Worm (Caenorhabditis elegans) whole organism, L1 larva: Measurements from ENCODE around the gene Y38H8A.4.

Experiments used
- C16A3.4 ChIP-seq: fragments of 150-350 bp; optimal IDR thresholded peaks from 2 replicates; lab custom pipeline; 2014; ENCODE audit warnings: missing biosample characterization, missing genetic modification characterization
- alr-1 ChIP-seq: fragments of 200-800 bp; sonication (Bioruptor generic); optimal IDR thresholded peaks from 2 replicates; lab custom pipeline; 2018; ENCODE audit warnings: borderline replicate concordance, mild to moderate bottlenecking, missing genetic modification characterization, missing compliant biosample characterization
- aly-2 ChIP-seq: fragments of 150-350 bp; optimal IDR thresholded peaks from 2 replicates; lab custom pipeline; 2014; ENCODE audit warnings: missing biosample characterization, missing genetic modification characterization
- ama-1 ChIP-seq: fragments of 150-350 bp; optimal IDR thresholded peaks from 2 replicates; lab custom pipeline; 2014
- blmp-1 ChIP-seq: fragments of 150-350 bp; optimal IDR thresholded peaks from 2 replicates; lab custom pipeline; 2014; ENCODE audit warnings: missing biosample characterization, missing genetic modification characterization
- ceh-63 ChIP-seq: fragments of 200-800 bp; sonication (Bioruptor generic); optimal IDR thresholded peaks from 2 replicates; lab custom pipeline; 2018; ENCODE audit warnings: mild to moderate bottlenecking, missing genetic modification characterization, missing compliant biosample characterization
- ceh-88 ChIP-seq: fragments of 200-800 bp; sonication (Bioruptor generic); IDR thresholded peaks from 2 replicates; pipeline ENCODE4 v1.3.6; 2022; ENCODE audit warnings: missing genetic modification characterization, missing compliant biosample characterization
- ces-1 ChIP-seq: fragments of 150-350 bp; optimal IDR thresholded peaks from 2 replicates; lab custom pipeline; 2014; ENCODE audit warnings: missing biosample characterization, missing genetic modification reagents, missing genetic modification characterization
- dpl-1 ChIP-seq, 3 experiments: fragments of 150-350 bp in 2 of 3; sonication (generic microtip) in 1 of 3; optimal IDR thresholded peaks; 2 replicates each; lab custom pipeline; 2014 to 2017; ENCODE audit warnings: missing biosample characterization in 3 of 3, missing genetic modification characterization in 3 of 3, missing genetic modification reagents in 3 of 3
- dsc-1 ChIP-seq: sonication (generic microtip); optimal IDR thresholded peaks from 2 replicates; lab custom pipeline; 2016; ENCODE audit warnings: mild to moderate bottlenecking, missing genetic modification characterization, missing compliant biosample characterization
- efl-1 ChIP-seq, 4 experiments: fragments of 150-350 bp; optimal IDR thresholded peaks in 3 of 4; peaks in 1 of 4; 1 replicate in 1 of 4; 2 replicates in 3 of 4; lab custom pipeline; 2014; ENCODE audit warnings: missing biosample characterization in 2 of 4, missing genetic modification characterization in 2 of 4, missing genetic modification reagents in 2 of 4
- elt-3 ChIP-seq, 6 experiments: fragments of 150-350 bp in 1 of 6; sonication (generic microtip); optimal IDR thresholded peaks; 2 replicates each; lab custom pipeline; 2017 to 2018; ENCODE audit warnings: missing biosample characterization in 6 of 6, missing genetic modification characterization in 6 of 6, inconsistent platforms in 1 of 6
- fkh-4 ChIP-seq: sonication (generic microtip); optimal IDR thresholded peaks from 2 replicates; lab custom pipeline; 2016; ENCODE audit warnings: missing compliant biosample characterization, missing genetic modification characterization, borderline replicate concordance
- fkh-8 ChIP-seq: sonication (generic microtip); optimal IDR thresholded peaks from 2 replicates; lab custom pipeline; 2016; ENCODE audit warnings: mild to moderate bottlenecking, missing genetic modification characterization, missing compliant biosample characterization
- fos-1 ChIP-seq: fragments of 150-350 bp; optimal IDR thresholded peaks from 2 replicates; lab custom pipeline; 2014; ENCODE audit warnings: missing biosample characterization, missing genetic modification characterization
- grh-1 ChIP-seq: fragments of 200-800 bp; sonication (Bioruptor generic); IDR thresholded peaks from 2 replicates; pipeline ENCODE4 v1.3.6; 2022; ENCODE audit warnings: missing genetic modification reagents, missing genetic modification characterization, missing compliant biosample characterization
- hlh-4 ChIP-seq: sonication (generic microtip); optimal IDR thresholded peaks from 2 replicates; lab custom pipeline; 2016; ENCODE audit warnings: mild to moderate bottlenecking, missing genetic modification characterization, missing compliant biosample characterization
- hpl-2 ChIP-seq: fragments of 150-350 bp; optimal IDR thresholded peaks from 2 replicates; lab custom pipeline; 2014; ENCODE audit warnings: missing biosample characterization, missing genetic modification reagents, missing genetic modification characterization
- jun-1 ChIP-seq: fragments of 150-350 bp; optimal IDR thresholded peaks from 2 replicates; lab custom pipeline; 2014; ENCODE audit warnings: missing biosample characterization, missing genetic modification reagents, missing genetic modification characterization
- lin-13 ChIP-seq: fragments of 150-350 bp; optimal IDR thresholded peaks from 2 replicates; lab custom pipeline; 2014; ENCODE audit warnings: missing biosample characterization, missing genetic modification reagents, missing genetic modification characterization
- lin-14 ChIP-seq: fragments of 200-800 bp; sonication (Bioruptor generic); optimal IDR thresholded peaks from 2 replicates; lab custom pipeline; 2018; ENCODE audit warnings: mild to moderate bottlenecking, missing genetic modification characterization, moderate library complexity, missing compliant biosample characterization
- lin-15B ChIP-seq: fragments of 150-350 bp; sonication (generic microtip); optimal IDR thresholded peaks from 3 replicates; lab custom pipeline; 2014; ENCODE audit warnings: missing biosample characterization, missing genetic modification characterization
- lin-35 ChIP-seq, 2 experiments: fragments of 150-350 bp; optimal IDR thresholded peaks; 2 replicates each; lab custom pipeline; 2014; ENCODE audit warnings: missing biosample characterization in 2 of 2, missing genetic modification characterization in 2 of 2, missing genetic modification reagents in 2 of 2
- lir-3 ChIP-seq: sonication (generic microtip); optimal IDR thresholded peaks from 2 replicates; lab custom pipeline; 2016; ENCODE audit warnings: mild to moderate bottlenecking, missing genetic modification characterization, moderate library complexity, missing compliant biosample characterization; ENCODE audit not compliant: poor library complexity
- lsy-2 ChIP-seq, 2 experiments: fragments of 150-350 bp; optimal IDR thresholded peaks; 2 replicates each; lab custom pipeline; 2014; ENCODE audit warnings: missing biosample characterization in 2 of 2, missing genetic modification characterization in 2 of 2
- mef-2 ChIP-seq: fragments of 150-350 bp; optimal IDR thresholded peaks from 2 replicates; lab custom pipeline; 2014; ENCODE audit warnings: missing biosample characterization, missing genetic modification characterization
- mep-1 ChIP-seq: fragments of 150-350 bp; optimal IDR thresholded peaks from 2 replicates; lab custom pipeline; 2014; ENCODE audit warnings: missing biosample characterization, missing genetic modification characterization
- nhr-11 ChIP-seq: fragments of 150-350 bp; optimal IDR thresholded peaks from 2 replicates; lab custom pipeline; 2014; ENCODE audit warnings: missing biosample characterization, missing genetic modification characterization
- nhr-12 ChIP-seq: sonication (generic microtip); optimal IDR thresholded peaks from 2 replicates; lab custom pipeline; 2017; ENCODE audit warnings: missing biosample characterization, missing genetic modification characterization
- nhr-237 ChIP-seq: fragments of 150-350 bp; optimal IDR thresholded peaks from 2 replicates; lab custom pipeline; 2014; ENCODE audit warnings: missing biosample characterization, missing genetic modification characterization
- nhr-28 ChIP-seq: fragments of 150-350 bp; optimal IDR thresholded peaks from 2 replicates; lab custom pipeline; 2014; ENCODE audit warnings: missing biosample characterization, missing genetic modification characterization
- nhr-71 ChIP-seq: sonication (generic microtip); optimal IDR thresholded peaks from 2 replicates; lab custom pipeline; 2016; ENCODE audit warnings: mild to moderate bottlenecking, missing genetic modification characterization, moderate library complexity, missing compliant biosample characterization
- nhr-76 ChIP-seq: sonication (generic microtip); optimal IDR thresholded peaks from 2 replicates; lab custom pipeline; 2017; ENCODE audit warnings: missing biosample characterization, missing genetic modification characterization
- nhr-77 ChIP-seq: fragments of 150-350 bp; optimal IDR thresholded peaks from 2 replicates; lab custom pipeline; 2014; ENCODE audit warnings: missing biosample characterization, missing genetic modification characterization
- pax-3 ChIP-seq: fragments of 200-800 bp; sonication (Bioruptor generic); optimal IDR thresholded peaks from 2 replicates; lab custom pipeline; 2018; ENCODE audit warnings: mild to moderate bottlenecking, missing genetic modification characterization, moderate library complexity, missing compliant biosample characterization
- pqm-1 ChIP-seq: sonication (generic microtip); optimal IDR thresholded peaks from 3 replicates; lab custom pipeline; 2017; ENCODE audit warnings: missing biosample characterization, missing genetic modification characterization
- unc-130 ChIP-seq: fragments of 150-350 bp; optimal IDR thresholded peaks from 2 replicates; lab custom pipeline; 2017; ENCODE audit warnings: missing biosample characterization, missing genetic modification characterization, inconsistent platforms
- unc-62 ChIP-seq: fragments of 150-350 bp; optimal IDR thresholded peaks from 2 replicates; lab custom pipeline; 2014; ENCODE audit warnings: missing biosample characterization, missing genetic modification reagents, missing genetic modification characterization
- unc-98 ChIP-seq: fragments of 200-800 bp; sonication (Bioruptor generic); IDR thresholded peaks from 2 replicates; pipeline ENCODE4 v1.3.6; 2022; ENCODE audit warnings: missing genetic modification characterization, missing compliant biosample characterization
- vab-15 ChIP-seq: sonication (generic microtip); optimal IDR thresholded peaks from 2 replicates; lab custom pipeline; 2017; ENCODE audit warnings: missing genotype, mild to moderate bottlenecking, missing genetic modification characterization, missing compliant biosample characterization
- zag-1 ChIP-seq: fragments of 150-350 bp; optimal IDR thresholded peaks from 2 replicates; lab custom pipeline; 2014; ENCODE audit warnings: missing biosample characterization, missing genetic modification characterization
- ztf-4 ChIP-seq: fragments of 150-350 bp; optimal IDR thresholded peaks from 2 replicates; lab custom pipeline; 2014; ENCODE audit warnings: missing biosample characterization, missing genetic modification characterization

The Y38H8A.4 gene

DNA sequence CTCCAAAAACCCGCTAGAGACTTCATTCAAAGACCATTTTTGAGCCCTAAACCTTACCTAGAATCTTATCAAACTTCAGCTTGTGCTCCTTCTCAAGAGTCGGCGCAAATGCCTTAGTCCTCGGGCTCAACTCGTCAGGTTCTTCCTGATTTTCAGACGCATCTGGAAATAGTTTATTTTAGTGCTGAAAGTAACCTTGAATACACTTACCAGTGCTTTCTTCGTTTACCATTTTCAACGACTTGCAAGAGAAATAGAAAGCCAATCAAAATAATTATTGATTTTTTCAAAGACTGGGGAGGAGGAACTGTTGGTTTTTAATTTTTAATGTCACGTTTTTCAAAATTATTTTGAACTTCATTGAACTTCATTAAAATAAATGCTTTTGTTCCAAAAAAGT lies at the start of gene Y38H8A.4, which contains the start of gene ttbk-8.1:
TSS of gene Y38H8A.4 (minus strand) at position 366 of the 400 bp plus-strand sequence.
TSS of gene ttbk-8.1 (plus strand) at position 301 of the 400 bp plus-strand sequence.
- TF ChIP-seq nhr-237 (tag; lab: Kevin White, UChicago): no peak

ce11 chrIV:13521785-13522184 lies 49.6 kb upstream of the Y38H8A.4 start, which contains the start of gene dcap-2:
TSS of gene dcap-2 (minus strand) at chrIV:13521870.
- TF ChIP-seq lsy-2 (tag; optimal IDR thresholded peaks at IDR 0.05; lab: Kevin White, UChicago) (peak in 1 of 2 experiments; percentile 49), nhr-28 (no peak), nhr-12 (no peak), blmp-1 (tag; lab: Kevin White, UChicago) (peak; percentile 29), dpl-1 (GFP tag; optimal IDR thresholded peaks at IDR 0.05; lab: Kevin White, UChicago) (peak in 1 of 3 experiments; percentile 21), C16A3.4 (tag; lab: Kevin White, UChicago) (peak; percentile 5), mep-1 (tag; lab: Kevin White, UChicago) (peak; percentile 14), ztf-4 (tag; lab: Kevin White, UChicago) (no peak), nhr-76 (no peak), mef-2 (tag; lab: Kevin White, UChicago) (no peak), dsc-1 (no peak), lin-35 (GFP tag; optimal IDR thresholded peaks at IDR 0.05; lab: Kevin White, UChicago) (peak in 1 of 2 experiments; percentile 47), efl-1 (optimal IDR thresholded peaks at IDR 0.05; lab: Kevin White, UChicago) (peak in 1 of 2 experiments; percentile 6), efl-1 (GFP tag; optimal IDR thresholded peaks at IDR 0.05 in 1 of 2; lab: Kevin White, UChicago) (peak in 1 of 2 experiments; percentile 4)

DNA sequence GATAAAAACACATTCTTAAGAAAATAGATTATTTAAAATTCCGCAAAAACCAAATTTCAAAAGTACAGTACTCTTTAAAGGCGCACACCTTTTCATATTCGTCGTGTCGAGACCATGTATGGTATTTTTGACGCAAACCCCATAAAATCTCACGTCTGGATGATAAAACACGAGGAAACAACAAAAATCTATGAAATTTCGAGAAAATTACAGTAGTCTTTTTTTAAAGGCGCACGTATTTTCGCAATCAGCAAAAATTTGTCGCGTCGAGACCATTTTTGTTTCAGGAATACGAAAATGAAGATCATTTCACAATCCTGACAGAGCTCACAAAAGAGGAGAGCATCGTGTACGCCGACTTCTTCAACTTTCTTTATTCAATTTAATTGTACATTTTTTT lies 40.8 kb upstream of the Y38H8A.4 start:
- no peak for TF ChIP-seq alr-1 (tag; lab: Kevin White, UChicago)
- no peak for TF ChIP-seq aly-2 (tag; lab: Kevin White, UChicago)
- TF ChIP-seq ces-1 (GFP tag; lab: Kevin White, UChicago): no peak
- TF ChIP-seq ceh-63: no peak
- TF ChIP-seq unc-130 (tag; lab: Kevin White, UChicago): no peak
- TF ChIP-seq hpl-2 (GFP tag; lab: Kevin White, UChicago): no peak
- TF ChIP-seq unc-98 (GFP tag; lab: Robert Waterston, UW): no peak
- TF ChIP-seq fos-1: no peak
- no peak for TF ChIP-seq pax-3 (tag; lab: Kevin White, UChicago)
- no peak for TF ChIP-seq lin-15B (tag; lab: Kevin White, UChicago)
- no peak for TF ChIP-seq nhr-71 (tag; lab: Kevin White, UChicago)
- TF ChIP-seq lin-35 (GFP tag; optimal IDR thresholded peaks at IDR 0.05; lab: Kevin White, UChicago): no peak
- TF ChIP-seq lin-13 (GFP tag; lab: Kevin White, UChicago): no peak
- TF ChIP-seq nhr-77 (tag; lab: Kevin White, UChicago): no peak
- TF ChIP-seq hlh-4 (tag; lab: Kevin White, UChicago): no peak
- no peak for TF ChIP-seq elt-3 (tag; optimal IDR thresholded peaks at IDR 0.05; lab: Kevin White, UChicago)

- TF ChIP-seq ama-1 (lab: Kevin White, UChicago): no peak
- no peak for TF ChIP-seq unc-98 (GFP tag; lab: Robert Waterston, UW)
- no peak for TF ChIP-seq ceh-88 (GFP tag; lab: Robert Waterston, UW)
- no peak for TF ChIP-seq hpl-2 (GFP tag; lab: Kevin White, UChicago)
- TF ChIP-seq jun-1 (tag; lab: Kevin White, UChicago): no peak
- TF ChIP-seq pax-3 (tag; lab: Kevin White, UChicago): no peak
- no peak for TF ChIP-seq dpl-1 (GFP tag; optimal IDR thresholded peaks at IDR 0.05; lab: Kevin White, UChicago)
These were observed 40.0 kb upstream of the Y38H8A.4 start, which contains the start of gene puf-3 for ce11 chrIV:13512112-13512569. TSS of gene puf-3 (minus strand) at chrIV:13512162.

ce11 chrIV:13510049-13510448 lies 37.9 kb upstream of the Y38H8A.4 start:
- TF ChIP-seq hlh-4 (tag; lab: Kevin White, UChicago) (no peak), vab-15 (tag; lab: Kevin White, UChicago) (no peak), fkh-4 (tag; lab: Kevin White, UChicago) (no peak), pqm-1 (tag; lab: Kevin White, UChicago) (no peak), efl-1 (optimal IDR thresholded peaks at IDR 0.05; lab: Kevin White, UChicago) (no peak), efl-1 (GFP tag; optimal IDR thresholded peaks at IDR 0.05 in 1 of 2; lab: Kevin White, UChicago) (no peak), unc-62 (GFP tag; lab: Kevin White, UChicago) (no peak), fkh-8 (tag; lab: Kevin White, UChicago) (no peak), elt-3 (tag; optimal IDR thresholded peaks at IDR 0.05; lab: Kevin White, UChicago) (no peak), nhr-11 (tag; lab: Kevin White, UChicago) (no peak), lir-3 (tag; lab: Kevin White, UChicago) (no peak), grh-1 (no peak), nhr-28 (no peak), pax-3 (tag; lab: Kevin White, UChicago) (no peak), lsy-2 (tag; optimal IDR thresholded peaks at IDR 0.05; lab: Kevin White, UChicago) (no peak), lin-14 (GFP tag; lab: Kevin White, UChicago) (no peak), zag-1 (no peak)
